Worm (Caenorhabditis elegans): ENCODE results near the gene cpg-4.

cpg-4 gene

DNA sequence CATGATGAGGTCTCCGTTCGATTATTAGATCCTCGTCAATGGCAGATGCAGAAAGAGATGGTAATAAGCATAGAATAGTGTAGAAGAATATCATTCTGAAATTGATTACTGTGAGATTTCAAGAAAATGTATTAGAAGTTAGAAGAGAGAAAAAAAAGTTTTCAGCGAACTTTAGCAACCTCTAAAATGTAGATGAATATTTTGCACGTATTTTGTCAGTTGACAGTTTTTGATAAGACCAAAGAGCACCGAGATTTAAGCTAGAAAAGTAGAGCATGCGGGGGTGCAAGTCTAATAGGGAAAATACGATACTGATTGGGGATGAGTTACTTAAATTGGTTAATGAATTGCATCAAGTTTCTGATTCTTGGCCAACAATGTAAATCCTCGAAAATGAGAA, 41.5 kb upstream of the cpg-4 start, which contains the start of gene M03F8.6:
Gene M03F8.6 (minus strand): TSS at position 101 of the 400 bp plus-strand sequence.
- TF ChIP-seq aha-1 (tag): peak; percentile 42
- TF ChIP-seq nhr-28 (tag; optimal IDR thresholded peaks at IDR 0.05): no peak
- TF ChIP-seq F44E2.7 (GFP tag; IDR thresholded peaks at IDR 0.05): no peak
- TF ChIP-seq gei-8 (GFP tag; optimal IDR thresholded peaks at IDR 0.05): no peak

DNA sequence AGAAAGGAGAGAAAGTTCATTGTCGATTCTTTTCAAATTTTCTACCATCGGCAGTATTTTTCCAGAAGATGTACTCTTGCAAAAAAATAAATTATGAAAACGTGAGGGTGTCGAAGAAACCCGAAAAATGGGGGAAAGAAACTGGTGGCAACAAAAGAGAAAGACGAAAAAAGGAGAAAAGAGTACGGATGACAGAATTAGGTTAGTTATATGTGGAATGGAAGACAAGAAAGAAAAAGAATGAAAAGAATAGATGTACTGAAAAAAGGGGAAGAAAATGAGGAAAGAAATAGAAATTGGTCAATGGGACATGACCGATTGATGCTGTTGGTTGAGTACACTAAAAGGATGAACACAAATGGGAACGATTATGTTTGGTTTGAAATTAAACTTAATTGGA, 40.6 kb upstream of the cpg-4 start:
- peak; percentile 36 for TF ChIP-seq ces-1 (GFP tag; optimal IDR thresholded peaks at IDR 0.05)
- TF ChIP-seq hlh-11 (tag; optimal IDR thresholded peaks at IDR 0.05): no peak
- TF ChIP-seq unc-62 (GFP tag; optimal IDR thresholded peaks at IDR 0.05 in 1 of 2): peak in 1 of 2 experiments; percentile 5
- no peak for TF ChIP-seq unc-62 (tag; optimal IDR thresholded peaks at IDR 0.05)

DNA sequence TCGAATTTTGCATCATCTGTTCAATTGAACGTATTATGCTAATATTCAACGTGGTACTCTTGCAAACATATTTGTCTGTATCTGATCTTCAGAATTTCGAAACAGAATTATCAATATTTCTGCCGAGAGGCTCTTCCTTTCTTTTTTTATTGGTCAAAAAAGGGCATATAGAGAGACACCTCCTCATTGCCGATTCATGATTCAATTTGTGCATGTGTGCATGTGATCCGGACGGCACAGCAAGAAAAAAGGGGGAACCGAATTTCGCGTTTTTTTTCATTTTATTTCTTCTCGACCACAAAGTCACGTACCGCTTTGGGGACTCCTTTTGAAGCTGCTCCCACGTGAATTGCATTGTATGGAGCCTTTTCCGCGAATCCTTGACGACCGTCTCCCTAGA, 34.7 kb upstream of the cpg-4 start, which contains the start of gene mcp-1:
Gene mcp-1 (plus strand): TSS at position 292 of the 400 bp plus-strand sequence.
- TF ChIP-seq lin-39 (tag; optimal IDR thresholded peaks at IDR 0.05) (no peak), egl-27 (tag; optimal IDR thresholded peaks at IDR 0.05) (no peak), fkh-10 (GFP tag; optimal IDR thresholded peaks at IDR 0.05) (peak; percentile 81), spr-1 (tag; optimal IDR thresholded peaks at IDR 0.05) (no peak), ces-1 (GFP tag; optimal IDR thresholded peaks at IDR 0.05) (peak; percentile 67), hmg-1.1 (GFP tag; IDR thresholded peaks at IDR 0.05) (0 out of 2 replicates have a peak, but pooled peaks have one; percentile 7), hlh-30 (tag; optimal IDR thresholded peaks at IDR 0.05; ENCODE audit: insufficient read depth) (peak; percentile 44), ctbp-1 (GFP tag; IDR thresholded peaks at IDR 0.05) (peak; percentile 33; the same call in 1 of the 2 replicates), D1046.2 (GFP tag; IDR thresholded peaks at IDR 0.05) (no peak), hif-1 (tag; optimal IDR thresholded peaks at IDR 0.05) (peak in 1 of 2 experiments; percentile 49), ama-1 (optimal IDR thresholded peaks at IDR 0.05) (no peak), lin-1 (GFP tag; IDR thresholded peaks at IDR 0.05) (no peak), dmd-9 (GFP tag; IDR thresholded peaks at IDR 0.05) (no peak)

DNA sequence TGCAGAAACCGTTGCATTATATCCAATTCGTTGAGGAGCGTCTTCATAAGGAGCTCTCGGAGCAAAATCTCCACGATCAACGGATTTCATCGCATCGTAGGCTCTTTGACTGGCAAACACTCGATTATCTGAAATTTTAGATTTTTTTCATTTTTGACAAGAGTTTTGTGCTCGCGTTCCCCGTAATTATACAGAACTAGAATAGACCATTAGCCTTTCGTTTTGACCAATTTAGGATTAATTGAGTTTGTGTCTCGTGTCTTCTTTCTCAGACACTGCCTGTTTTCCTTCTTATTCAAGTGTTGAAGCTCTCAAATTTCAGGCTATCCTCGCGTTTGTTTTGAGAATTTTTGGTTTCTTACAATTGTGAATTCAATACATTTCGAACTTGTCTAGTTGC, 33.1 kb upstream of the cpg-4 start:
- TF ChIP-seq dve-1 (tag; optimal IDR thresholded peaks at IDR 0.05; ENCODE audit: insufficient read depth): no peak
- TF ChIP-seq F49E8.2 (tag; optimal IDR thresholded peaks at IDR 0.05; ENCODE audit: borderline replicate concordance): no peak
- TF ChIP-seq F26F4.8 (GFP tag; conservative IDR thresholded peaks at IDR 0.05): no peak
- no peak for TF ChIP-seq madf-5 (GFP tag; IDR thresholded peaks at IDR 0.05)
- no peak for TF ChIP-seq Y75B8A.6 (GFP tag; IDR thresholded peaks at IDR 0.05)
- no peak for TF ChIP-seq nhr-6 (tag; optimal IDR thresholded peaks at IDR 0.05)
- TF ChIP-seq nhr-111 (GFP tag; optimal IDR thresholded peaks at IDR 0.05): no peak
- TF ChIP-seq hif-1 (tag; optimal IDR thresholded peaks at IDR 0.05): no peak
- no peak for TF ChIP-seq tra-1 (GFP tag; IDR thresholded peaks at IDR 0.05)
- TF ChIP-seq zip-11 (GFP tag; IDR thresholded peaks at IDR 0.05): no peak
- no peak for TF ChIP-seq lin-13 (GFP tag; optimal IDR thresholded peaks at IDR 0.05)
- TF ChIP-seq zag-1 (tag; optimal IDR thresholded peaks at IDR 0.05): no peak
- no peak for TF ChIP-seq lsy-2 (tag; optimal IDR thresholded peaks at IDR 0.05)
- no peak for TF ChIP-seq Y105C5A.15 (GFP tag; IDR thresholded peaks at IDR 0.05)

DNA sequence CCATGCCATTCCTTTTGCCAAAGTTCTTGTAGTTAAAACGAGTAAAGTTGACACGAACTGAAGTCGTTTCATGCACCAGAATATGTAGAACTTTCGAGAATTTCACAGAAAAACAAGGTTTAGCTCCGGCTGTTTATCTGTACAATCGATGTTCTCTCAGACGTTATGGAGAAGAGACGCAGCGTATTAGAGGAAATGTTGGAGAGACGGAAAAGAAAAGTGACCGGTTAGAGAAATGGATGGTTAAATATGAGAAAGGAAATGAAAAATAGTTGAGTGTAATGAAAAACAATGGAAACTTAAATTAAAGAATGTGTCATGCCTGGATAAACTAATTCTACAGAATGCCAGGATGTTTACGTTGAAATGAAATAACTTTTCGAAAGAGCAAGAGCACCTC, 32.5 kb upstream of the cpg-4 start, which contains the start of gene pcm-1:
Gene pcm-1 (minus strand): TSS at position 187 of the 400 bp plus-strand sequence.
- no peak for TF ChIP-seq lim-7 (GFP tag; IDR thresholded peaks at IDR 0.05)
- TF ChIP-seq hlh-30 (tag; optimal IDR thresholded peaks at IDR 0.05; ENCODE audit: insufficient read depth): peak; percentile 30
- TF ChIP-seq dpl-1 (GFP tag; optimal IDR thresholded peaks at IDR 0.05): no peak
- no peak for TF ChIP-seq ceh-32 (tag; optimal IDR thresholded peaks at IDR 0.05; ENCODE audit: poor library complexity)
- no peak for TF ChIP-seq skn-1 (tag; optimal IDR thresholded peaks at IDR 0.05)
- TF ChIP-seq daf-16 (GFP tag; optimal IDR thresholded peaks at IDR 0.05): peak in 1 of 2 experiments; percentile 71
- TF ChIP-seq daf-16 (tag; optimal IDR thresholded peaks at IDR 0.05): peak; percentile 92
- TF ChIP-seq ces-1 (GFP tag; optimal IDR thresholded peaks at IDR 0.05): no peak
- no peak for TF ChIP-seq Y105C5A.15 (GFP tag; IDR thresholded peaks at IDR 0.05)
- TF ChIP-seq unc-62 (GFP tag; optimal IDR thresholded peaks at IDR 0.05 in 1 of 2): peak in 1 of 2 experiments; percentile 97
- TF ChIP-seq unc-62 (tag; optimal IDR thresholded peaks at IDR 0.05): no peak
- no peak for TF ChIP-seq pqm-1 (tag; optimal IDR thresholded peaks at IDR 0.05)
- TF ChIP-seq snpc-4 (tag; optimal IDR thresholded peaks at IDR 0.05): no peak
- peak; percentile 59 for TF ChIP-seq hlh-11 (tag; optimal IDR thresholded peaks at IDR 0.05)
- TF ChIP-seq spr-1 (tag; optimal IDR thresholded peaks at IDR 0.05): no peak
- no peak for TF ChIP-seq madf-9 (GFP tag; conservative IDR thresholded peaks at IDR 0.05)
- TF ChIP-seq cey-2 (tag; optimal IDR thresholded peaks at IDR 0.05; ENCODE audit: borderline replicate concordance, insufficient read depth): no peak
- TF ChIP-seq tra-1 (GFP tag; IDR thresholded peaks at IDR 0.05): no peak
- TF ChIP-seq F49E8.2 (tag; optimal IDR thresholded peaks at IDR 0.05; ENCODE audit: borderline replicate concordance): no peak
- no peak for TF ChIP-seq ceh-82 (tag; optimal IDR thresholded peaks at IDR 0.05)
